Worm (Caenorhabditis elegans): ENCODE results near the gene M03E7.1.

M03E7.1 gene

ce11 chrV:5576008-5576407 lies 45.5 kb upstream of the M03E7.1 start (continued):
- TF ChIP-seq vab-15 (tag; optimal IDR thresholded peaks at IDR 0.05) (no peak), ztf-4 (tag; optimal IDR thresholded peaks at IDR 0.05) (no peak), lin-35 (GFP tag; optimal IDR thresholded peaks at IDR 0.05) (peak in 1 of 2 experiments; percentile 67), pqm-1 (tag; optimal IDR thresholded peaks at IDR 0.05) (peak; percentile 63), hlh-4 (tag; optimal IDR thresholded peaks at IDR 0.05) (no peak), lsy-2 (tag; optimal IDR thresholded peaks at IDR 0.05) (peak in 1 of 2 experiments; percentile 36), snpc-4 (tag; optimal IDR thresholded peaks at IDR 0.05) (peak; percentile 97), dsc-1 (tag; optimal IDR thresholded peaks at IDR 0.05) (no peak), unc-130 (tag; optimal IDR thresholded peaks at IDR 0.05) (no peak), zip-4 (GFP tag; optimal IDR thresholded peaks at IDR 0.05) (peak; percentile 49), efl-1 (optimal IDR thresholded peaks at IDR 0.05) (peak; percentile 20 to 26), efl-1 (GFP tag; optimal IDR thresholded peaks at IDR 0.05 in 1 of 2) (peak in 1 of 2 experiments; percentile 50), mdl-1 (tag; optimal IDR thresholded peaks at IDR 0.05) (peak in 1 of 2 experiments; percentile 30), tbx-2 (tag; optimal IDR thresholded peaks at IDR 0.05) (peak; percentile 20), pag-3 (tag; optimal IDR thresholded peaks at IDR 0.05; ENCODE audit: borderline replicate concordance, insufficient read depth) (no peak), xbp-1 (tag; optimal IDR thresholded peaks at IDR 0.05) (peak; percentile 26), nhr-85 (tag) (no peak), ces-1 (GFP tag; optimal IDR thresholded peaks at IDR 0.05) (no peak), elt-3 (tag; optimal IDR thresholded peaks at IDR 0.05) (no peak), nhr-76 (tag; optimal IDR thresholded peaks at IDR 0.05) (no peak), swsn-7 (tag; optimal IDR thresholded peaks at IDR 0.05) (peak; percentile 7), lin-39 (tag; optimal IDR thresholded peaks at IDR 0.05) (no peak), jun-1 (tag; optimal IDR thresholded peaks at IDR 0.05) (peak; percentile 41), nhr-28 (tag; optimal IDR thresholded peaks at IDR 0.05) (no peak), unc-30 (tag; optimal IDR thresholded peaks at IDR 0.05) (no peak), unc-86 (tag; optimal IDR thresholded peaks at IDR 0.05) (no peak), lir-3 (tag; optimal IDR thresholded peaks at IDR 0.05; ENCODE audit: poor library complexity) (no peak), ama-1 (optimal IDR thresholded peaks at IDR 0.05) (no peak), mef-2 (tag; optimal IDR thresholded peaks at IDR 0.05) (no peak), nhr-84 (tag; optimal IDR thresholded peaks at IDR 0.05) (no peak), sox-4 (tag; optimal IDR thresholded peaks at IDR 0.05) (no peak), elt-2 (tag; optimal IDR thresholded peaks at IDR 0.05) (peak; percentile 87), tlp-1 (tag; optimal IDR thresholded peaks at IDR 0.05) (no peak)

- no peak for TF ChIP-seq elt-3 (tag; optimal IDR thresholded peaks at IDR 0.05)
- no peak for TF ChIP-seq efl-1 (optimal IDR thresholded peaks at IDR 0.05)
- peak in 1 of 2 experiments; percentile 32 for TF ChIP-seq efl-1 (GFP tag; optimal IDR thresholded peaks at IDR 0.05 in 1 of 2)
These were observed 41.8 kb upstream of the M03E7.1 start for ce11 chrV:5579666-5580065.

- TF ChIP-seq ceh-82 (tag; optimal IDR thresholded peaks at IDR 0.05) (peak; percentile 36 to 78 (median 67)), ces-1 (GFP tag; optimal IDR thresholded peaks at IDR 0.05) (no peak), efl-3 (GFP tag; optimal IDR thresholded peaks at IDR 0.05) (no peak), lin-13 (GFP tag; optimal IDR thresholded peaks at IDR 0.05) (peak; percentile 40), lir-3 (tag; optimal IDR thresholded peaks at IDR 0.05; ENCODE audit: poor library complexity) (no peak), lin-14 (GFP tag; optimal IDR thresholded peaks at IDR 0.05) (peak; percentile 90), isw-1 (GFP tag; IDR thresholded peaks at IDR 0.05) (peak; percentile 33), mdl-1 (tag; optimal IDR thresholded peaks at IDR 0.05) (peak in 1 of 2 experiments; percentile 34), ztf-11 (tag; optimal IDR thresholded peaks at IDR 0.05) (no peak), nhr-11 (tag; optimal IDR thresholded peaks at IDR 0.05) (no peak), nhr-77 (tag; optimal IDR thresholded peaks at IDR 0.05) (peak; percentile 29), pax-3 (tag; optimal IDR thresholded peaks at IDR 0.05) (no peak), alr-1 (tag; optimal IDR thresholded peaks at IDR 0.05; ENCODE audit: borderline replicate concordance) (no peak), nhr-71 (tag; optimal IDR thresholded peaks at IDR 0.05) (peak; percentile 76), ceh-8 (GFP tag; optimal IDR thresholded peaks at IDR 0.05) (no peak), nhr-237 (tag; optimal IDR thresholded peaks at IDR 0.05) (peak; percentile 12), mab-9 (GFP tag; IDR thresholded peaks at IDR 0.05) (no peak), fkh-4 (tag; optimal IDR thresholded peaks at IDR 0.05; ENCODE audit: borderline replicate concordance) (no peak), snpc-4 (tag; optimal IDR thresholded peaks at IDR 0.05) (peak; percentile 50), C16A3.4 (tag; optimal IDR thresholded peaks at IDR 0.05) (no peak), C34B4.2 (tag; optimal IDR thresholded peaks at IDR 0.05) (no peak), zip-4 (GFP tag; optimal IDR thresholded peaks at IDR 0.05) (peak; percentile 15), blmp-1 (tag; optimal IDR thresholded peaks at IDR 0.05) (peak; percentile 66), zag-1 (tag; optimal IDR thresholded peaks at IDR 0.05) (no peak)
These were observed 41.0 kb upstream of the M03E7.1 start for ce11 chrV:5580517-5580916.
